Worm (Caenorhabditis elegans) whole organism, L2 larva: Measurements from ENCODE around the gene Y65A5A.1.

Experiments used
- F13H6.1 ChIP-seq: sonication (generic microtip); optimal IDR thresholded peaks from 2 replicates; lab custom pipeline; 2016; ENCODE audit warnings: missing genetic modification characterization, missing compliant biosample characterization
- Y55F3AM.14 ChIP-seq: fragments of 200-800 bp; sonication (Bioruptor generic); optimal IDR thresholded peaks from 2 replicates; lab custom pipeline; 2018; ENCODE audit warnings: mild to moderate bottlenecking, missing genetic modification characterization, missing compliant biosample characterization
- ZK546.5 ChIP-seq: sonication (generic microtip); optimal IDR thresholded peaks from 2 replicates; lab custom pipeline; 2017; ENCODE audit warnings: missing biosample characterization, missing genetic modification characterization
- alr-1 ChIP-seq: fragments of 150-350 bp; optimal IDR thresholded peaks from 2 replicates; lab custom pipeline; 2014; ENCODE audit warnings: missing biosample characterization, missing genetic modification characterization
- crh-2 ChIP-seq: sonication (generic microtip); optimal IDR thresholded peaks from 2 replicates; lab custom pipeline; 2017; ENCODE audit warnings: missing biosample characterization, missing genetic modification characterization
- egl-27 ChIP-seq: sonication (generic microtip); optimal IDR thresholded peaks from 3 replicates; lab custom pipeline; 2017; ENCODE audit warnings: missing biosample characterization, missing genetic modification reagents, missing genetic modification characterization
- elt-3 ChIP-seq: sonication (generic microtip); optimal IDR thresholded peaks from 2 replicates; lab custom pipeline; 2017; ENCODE audit warnings: missing biosample characterization, missing genetic modification characterization
- lin-11 ChIP-seq: fragments of 150-350 bp; sonication (generic microtip); optimal IDR thresholded peaks from 2 replicates; lab custom pipeline; 2014; ENCODE audit warnings: missing biosample characterization, missing genetic modification characterization, inconsistent platforms, mixed read lengths
- mdl-1 ChIP-seq, 2 experiments: fragments of 150-350 bp in 1 of 2; sonication (generic microtip) in 1 of 2; optimal IDR thresholded peaks; 2 replicates each; lab custom pipeline; 2017; ENCODE audit warnings: missing biosample characterization in 2 of 2, missing genetic modification characterization in 2 of 2
- nhr-10 ChIP-seq: sonication (generic microtip); optimal IDR thresholded peaks from 2 replicates; lab custom pipeline; 2017; ENCODE audit warnings: missing biosample characterization, missing genetic modification characterization
- nhr-129 ChIP-seq: fragments of 150-350 bp; optimal IDR thresholded peaks from 2 replicates; lab custom pipeline; 2014; ENCODE audit warnings: missing biosample characterization, missing genetic modification characterization
- nhr-21 ChIP-seq: fragments of 150-350 bp; optimal IDR thresholded peaks from 2 replicates; lab custom pipeline; 2014; ENCODE audit warnings: missing biosample characterization, missing genetic modification characterization
- nhr-237 ChIP-seq: fragments of 150-350 bp; optimal IDR thresholded peaks from 2 replicates; lab custom pipeline; 2014; ENCODE audit warnings: missing biosample characterization, missing genetic modification characterization
- nhr-25 ChIP-seq: fragments of 150-350 bp; sonication (generic microtip); optimal IDR thresholded peaks from 3 replicates; lab custom pipeline; 2014; ENCODE audit warnings: missing biosample characterization, missing genetic modification characterization
- sem-4 ChIP-seq: fragments of 150-350 bp; optimal IDR thresholded peaks from 2 replicates; lab custom pipeline; 2014; ENCODE audit warnings: missing biosample characterization, missing genetic modification reagents, missing genetic modification characterization
- sma-9 ChIP-seq, 2 experiments: fragments of 150-350 bp in 1 of 2; sonication (generic microtip) in 1 of 2; optimal IDR thresholded peaks; 2 replicates each; lab custom pipeline; 2014 to 2016; ENCODE audit warnings: missing genetic modification characterization in 2 of 2, mild to moderate bottlenecking in 1 of 2, missing biosample characterization in 1 of 2, missing compliant biosample characterization in 1 of 2, missing genetic modification reagents in 1 of 2, moderate library complexity in 1 of 2
- snpc-4 ChIP-seq: fragments of 150-350 bp; optimal IDR thresholded peaks from 2 replicates; lab custom pipeline; 2014; ENCODE audit warnings: missing biosample characterization, missing genetic modification characterization
- unc-55 ChIP-seq: fragments of 150-350 bp; sonication (generic microtip); optimal IDR thresholded peaks from 3 replicates; lab custom pipeline; 2014; ENCODE audit warnings: missing biosample characterization, missing genetic modification reagents, missing genetic modification characterization
- unc-62 ChIP-seq: fragments of 150-350 bp; optimal IDR thresholded peaks from 2 replicates; lab custom pipeline; 2014; ENCODE audit warnings: missing biosample characterization, missing genetic modification reagents, missing genetic modification characterization
- ztf-1 ChIP-seq: fragments of 200-800 bp; sonication (Bioruptor generic); conservative IDR thresholded peaks from 2 replicates; pipeline ENCODE4 v1.3.6; 2022; ENCODE audit warnings: missing genetic modification characterization, missing compliant biosample characterization

Y65A5A.1 gene

DNA sequence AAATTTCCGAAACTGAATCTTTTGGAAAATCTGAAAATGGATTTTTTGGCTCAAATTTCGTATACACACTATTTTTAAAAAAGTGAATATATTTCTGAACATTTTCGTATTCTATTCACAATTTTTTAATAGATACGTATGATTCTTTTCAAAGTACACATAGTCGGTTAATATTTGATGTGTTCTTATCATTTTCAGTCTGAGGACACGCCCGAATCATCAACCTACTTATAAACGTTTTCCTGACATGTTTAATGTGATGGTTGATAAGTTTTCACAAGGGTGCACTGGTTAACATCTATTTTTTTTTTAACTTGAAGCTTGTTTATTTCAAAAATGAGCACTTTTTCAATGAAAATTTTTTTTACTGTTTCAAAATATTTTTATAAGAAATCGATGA, 35.0 kb downstream of the Y65A5A.1 start:
- no peak for TF ChIP-seq egl-27 (tag; lab: Kevin White, UChicago)
- TF ChIP-seq elt-3: no peak
- no peak for TF ChIP-seq nhr-129
- no peak for TF ChIP-seq nhr-21 (tag; lab: Kevin White, UChicago)
- TF ChIP-seq ZK546.5: no peak
- TF ChIP-seq nhr-237: no peak
- no peak for TF ChIP-seq nhr-25 (tag; lab: Kevin White, UChicago)
- TF ChIP-seq mdl-1 (tag; optimal IDR thresholded peaks at IDR 0.05; lab: Kevin White, UChicago): no peak
- no peak for TF ChIP-seq unc-55 (GFP tag; lab: Kevin White, UChicago)
- no peak for TF ChIP-seq alr-1 (tag; lab: Kevin White, UChicago)
- TF ChIP-seq unc-62 (GFP tag; lab: Kevin White, UChicago): no peak
- TF ChIP-seq F13H6.1: no peak
- TF ChIP-seq snpc-4 (tag; lab: Kevin White, UChicago): no peak
- TF ChIP-seq sem-4 (tag; lab: Kevin White, UChicago): no peak
- TF ChIP-seq crh-2 (tag; lab: Kevin White, UChicago): no peak

DNA sequence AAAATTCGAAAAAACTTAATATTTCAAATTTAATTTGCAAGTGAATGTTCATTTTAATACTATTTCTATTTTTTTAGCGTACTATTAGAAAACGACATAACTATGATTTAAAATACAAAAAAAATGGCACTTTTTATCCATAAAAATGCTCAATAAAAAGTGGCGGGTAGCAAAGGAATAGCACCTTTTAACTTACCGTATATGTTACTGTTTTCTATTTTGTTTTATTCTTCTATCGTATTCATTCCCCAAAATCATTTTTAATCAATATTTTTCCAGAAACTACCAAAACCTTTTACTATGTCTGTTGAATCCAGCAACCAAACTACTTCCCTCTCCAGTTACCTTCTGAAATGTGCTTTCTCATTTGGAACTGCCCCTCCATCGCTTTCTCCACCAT, 48.9 kb downstream of the Y65A5A.1 start, which contains the start of gene C35D6.4:
C35D6.4 (plus strand) TSS at position 301 of the 400 bp plus-strand sequence.
- no peak for TF ChIP-seq F13H6.1
- no peak for TF ChIP-seq sma-9 (GFP tag; optimal IDR thresholded peaks at IDR 0.05; lab: Kevin White, UChicago)
- no peak for TF ChIP-seq sma-9 (tag; optimal IDR thresholded peaks at IDR 0.05; lab: Kevin White, UChicago)
- no peak for TF ChIP-seq ztf-1 (GFP tag; lab: Robert Waterston, UW)
- no peak for TF ChIP-seq mdl-1 (tag; optimal IDR thresholded peaks at IDR 0.05; lab: Kevin White, UChicago)
- no peak for TF ChIP-seq lin-11 (tag; lab: Kevin White, UChicago)
- TF ChIP-seq Y55F3AM.14: no peak
- TF ChIP-seq nhr-10: no peak
